Fruit fly (Drosophila melanogaster): ENCODE results near the gene Dpy-30L2.
A peak's percentile ranks its signal among the peaks of the same experiment; 100 is the strongest.

Dpy-30L2 gene

DNA sequence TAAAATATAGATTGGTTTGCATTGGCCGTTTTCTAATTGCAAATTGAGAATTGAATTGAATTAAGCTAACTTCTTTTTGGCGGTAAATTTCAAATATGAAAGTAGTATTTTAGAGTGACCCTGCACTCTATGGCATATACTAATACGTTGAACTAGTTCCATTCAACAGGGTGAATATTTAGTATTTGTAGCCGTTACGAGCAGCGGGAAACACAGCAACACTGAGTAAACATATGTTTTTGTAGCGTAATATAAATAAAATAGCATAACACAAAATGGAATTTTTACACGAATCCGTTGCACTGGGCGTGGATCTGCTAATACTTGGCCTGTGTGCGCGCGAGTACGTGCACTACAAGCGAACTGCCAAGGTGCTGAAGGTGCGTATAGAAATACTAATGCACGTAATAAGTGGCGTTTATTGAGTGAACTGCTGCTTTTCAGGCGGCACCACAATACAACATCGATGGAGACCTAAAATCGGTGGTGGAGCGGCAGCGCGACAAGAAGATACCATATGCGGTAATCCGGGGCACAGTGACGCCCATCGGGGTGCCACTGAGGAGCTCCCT, 26.2 kb downstream of the Dpy-30L2 start, which contains the start of gene Mul1 (continued):
- TF ChIP-seq CoRest (tag; optimal IDR thresholded peaks at IDR 0.05), result peak; percentile 11
- no peak for TF ChIP-seq knrl (GFP tag; IDR thresholded peaks at IDR 0.05; ENCODE audit: partially characterized antibody)
- TF ChIP-seq Deaf1 (tag; optimal IDR thresholded peaks at IDR 0.05), result no peak
- no peak for TF ChIP-seq CG31441 (GFP tag; IDR thresholded peaks at IDR 0.05)
- TF ChIP-seq Sry-δ (GFP tag; optimal IDR thresholded peaks at IDR 0.05), result peak; percentile 6
- no peak for TF ChIP-seq Asciz (GFP tag; optimal IDR thresholded peaks at IDR 0.05)
- TF ChIP-seq YL-1 (GFP tag; optimal IDR thresholded peaks at IDR 0.05), result peak; percentile 42
- no peak for TF ChIP-seq oc (tag; optimal IDR thresholded peaks at IDR 0.05)
- no peak for TF ChIP-seq Dfd (GFP tag; optimal IDR thresholded peaks at IDR 0.05)
- no peak for TF ChIP-seq Optix (GFP tag; IDR thresholded peaks at IDR 0.05)
- TF ChIP-seq CG17385 (GFP tag; optimal IDR thresholded peaks at IDR 0.05), result no peak
- TF ChIP-seq CG2889 (GFP tag; IDR thresholded peaks at IDR 0.05), result no peak
- TF ChIP-seq Doc2 (GFP tag; IDR thresholded peaks at IDR 0.05), result no peak
- TF ChIP-seq inv (GFP tag; IDR thresholded peaks at IDR 0.05; ENCODE audit: partially characterized antibody), result no peak
- TF ChIP-seq ewg (GFP tag; optimal IDR thresholded peaks at IDR 0.05), result no peak
- TF ChIP-seq CG1647 (GFP tag; optimal IDR thresholded peaks at IDR 0.05), result no peak
- no peak for TF ChIP-seq kah (GFP tag; optimal IDR thresholded peaks at IDR 0.05)
- TF ChIP-seq CG33213 (GFP tag; optimal IDR thresholded peaks at IDR 0.05), result peak; percentile 54
- no peak for TF ChIP-seq CG10274 (GFP tag; optimal IDR thresholded peaks at IDR 0.05)
- TF ChIP-seq lilli (GFP tag; optimal IDR thresholded peaks at IDR 0.05), result no peak
- no peak for TF ChIP-seq lab (GFP tag; optimal IDR thresholded peaks at IDR 0.05)
- no peak for TF ChIP-seq toy (GFP tag; IDR thresholded peaks at IDR 0.05)
- TF ChIP-seq H15 (GFP tag; IDR thresholded peaks at IDR 0.05), result no peak
- no peak for TF ChIP-seq ara (GFP tag; IDR thresholded peaks at IDR 0.05)
- no peak for TF ChIP-seq CG3847 (GFP tag; IDR thresholded peaks at IDR 0.05)
- no peak for TF ChIP-seq CG12236 (GFP tag; optimal IDR thresholded peaks at IDR 0.05)
- TF ChIP-seq zfh2 (GFP tag; optimal IDR thresholded peaks at IDR 0.05), result no peak
- no peak for TF ChIP-seq CG10959 (GFP tag; IDR thresholded peaks at IDR 0.05)
- TF ChIP-seq crc (GFP tag; optimal IDR thresholded peaks at IDR 0.05), result no peak
- no peak for TF ChIP-seq yki (optimal IDR thresholded peaks at IDR 0.05)
- TF ChIP-seq Fer2 (tag; optimal IDR thresholded peaks at IDR 0.05), result no peak
- TF ChIP-seq Side (GFP tag; optimal IDR thresholded peaks at IDR 0.05), result no peak
- TF ChIP-seq chn (GFP tag; optimal IDR thresholded peaks at IDR 0.05), result no peak
- TF ChIP-seq CG12219 (GFP tag; optimal IDR thresholded peaks at IDR 0.05), result no peak
- no peak for TF ChIP-seq Trl (optimal IDR thresholded peaks at IDR 0.05)
- TF ChIP-seq Trl (GFP tag; optimal IDR thresholded peaks at IDR 0.05), result no peak
- TF ChIP-seq cg (GFP tag; optimal IDR thresholded peaks at IDR 0.05), result no peak
- TF ChIP-seq unc-4 (GFP tag; IDR thresholded peaks at IDR 0.05; ENCODE audit: partially characterized antibody), result no peak
- TF ChIP-seq CG15269 (tag; optimal IDR thresholded peaks at IDR 0.05), result no peak
- TF ChIP-seq Ets65A (GFP tag), result no peak
- no peak for TF ChIP-seq E2f1 (GFP tag; IDR thresholded peaks at IDR 0.05)
- TF ChIP-seq Ets97D (GFP tag; optimal IDR thresholded peaks at IDR 0.05), result peak; percentile 43
- no peak for TF ChIP-seq CG15696 (tag; optimal IDR thresholded peaks at IDR 0.05)
- no peak for TF ChIP-seq sna (GFP tag; IDR thresholded peaks at IDR 0.05; ENCODE audit: partially characterized antibody)
- no peak for TF ChIP-seq CG32532 (GFP tag; IDR thresholded peaks at IDR 0.05)
- TF ChIP-seq insv (GFP tag; optimal IDR thresholded peaks at IDR 0.05), result no peak
- TF ChIP-seq CG4730 (GFP tag; IDR thresholded peaks at IDR 0.05), result no peak
- no peak for TF ChIP-seq Nf-YB (GFP tag; optimal IDR thresholded peaks at IDR 0.05)
- no peak for TF ChIP-seq Spps (tag; optimal IDR thresholded peaks at IDR 0.05)
- TF ChIP-seq CG30403 (GFP tag; optimal IDR thresholded peaks at IDR 0.05), result no peak
- TF ChIP-seq CG15479 (GFP tag; optimal IDR thresholded peaks at IDR 0.05), result no peak
- no peak for TF ChIP-seq sr (GFP tag; IDR thresholded peaks at IDR 0.05)
- TF ChIP-seq dm (GFP tag; optimal IDR thresholded peaks at IDR 0.05), result no peak

Measured in whole organism, embryonic.